Worm (Caenorhabditis elegans) whole organism, L4 larva: ENCODE data around the gene F32H5.3.

Experiments
- D1046.2 ChIP-seq: fragments of 200-800 bp; sonication (Bioruptor generic); IDR thresholded peaks from 2 replicates; pipeline ENCODE4 v1.3.6; 2022; ENCODE audit warnings: missing genetic modification characterization, missing compliant biosample characterization
- T20F7.1 ChIP-seq: fragments of 200-800 bp; sonication (Bioruptor generic); optimal IDR thresholded peaks from 2 replicates; lab custom pipeline; 2018; ENCODE audit warnings: mild to moderate bottlenecking, missing genetic modification characterization, missing compliant biosample characterization
- Y5F2A.4 ChIP-seq: fragments of 200-800 bp; sonication (Bioruptor generic); optimal IDR thresholded peaks from 2 replicates; lab custom pipeline; 2018; ENCODE audit warnings: mild to moderate bottlenecking, missing genetic modification characterization, missing compliant biosample characterization
- Y75B8A.6 ChIP-seq: fragments of 200-800 bp; sonication (Bioruptor generic); IDR thresholded peaks from 2 replicates; pipeline ENCODE4 v1.3.6; 2022; ENCODE audit warnings: missing genetic modification reagents, missing genetic modification characterization, missing compliant biosample characterization
- ZK546.5 ChIP-seq, 2 experiments: sonication (generic microtip); optimal IDR thresholded peaks; 2 replicates each; lab custom pipeline; 2017; ENCODE audit warnings: missing biosample characterization in 2 of 2, missing genetic modification characterization in 2 of 2
- aha-1 ChIP-seq: fragments of 150-350 bp; peaks from one replicate; lab custom pipeline; 2014; ENCODE audit warnings: missing biosample characterization, missing genetic modification characterization
- ama-1 ChIP-seq: fragments of 150-350 bp; optimal IDR thresholded peaks from 2 replicates; lab custom pipeline; 2014; ENCODE audit warnings: inconsistent platforms, mixed read lengths
- attf-4 ChIP-seq: sonication (generic microtip); optimal IDR thresholded peaks from 3 replicates; lab custom pipeline; 2017; ENCODE audit warnings: missing biosample characterization, missing genetic modification characterization
- ceh-28 ChIP-seq: fragments of 150-350 bp; optimal IDR thresholded peaks from 2 replicates; lab custom pipeline; 2014; ENCODE audit warnings: missing biosample characterization, missing genetic modification reagents, missing genetic modification characterization
- ceh-44 ChIP-seq: fragments of 200-800 bp; sonication (Bioruptor generic); IDR thresholded peaks from 2 replicates; pipeline ENCODE4 v1.3.6; 2022; ENCODE audit warnings: missing genetic modification reagents, missing genetic modification characterization, missing compliant biosample characterization
- ceh-62 ChIP-seq: sonication (generic microtip); optimal IDR thresholded peaks from 2 replicates; lab custom pipeline; 2017; ENCODE audit warnings: missing biosample characterization, missing genetic modification characterization
- daf-16 ChIP-seq, 3 experiments: sonication (generic microtip); optimal IDR thresholded peaks; 2 replicates each; lab custom pipeline; 2016 to 2017; ENCODE audit warnings: missing genetic modification characterization in 3 of 3, missing genetic modification reagents in 3 of 3, mild to moderate bottlenecking in 2 of 3, missing compliant biosample characterization in 2 of 3, missing biosample characterization in 1 of 3, moderate library complexity in 1 of 3
- dmd-6 ChIP-seq: fragments of 200-800 bp; sonication (Bioruptor generic); IDR thresholded peaks from 2 replicates; pipeline ENCODE4 v1.3.6; 2022; ENCODE audit warnings: missing genetic modification reagents, missing genetic modification characterization, missing compliant biosample characterization
- dpl-1 ChIP-seq: fragments of 150-350 bp; optimal IDR thresholded peaks from 2 replicates; lab custom pipeline; 2014; ENCODE audit warnings: missing biosample characterization, missing genetic modification reagents, missing genetic modification characterization
- duxl-1 ChIP-seq: sonication (generic microtip); optimal IDR thresholded peaks from 2 replicates; lab custom pipeline; 2016; ENCODE audit warnings: mild to moderate bottlenecking, missing genetic modification characterization, moderate library complexity, missing compliant biosample characterization; ENCODE audit not compliant: poor library complexity
- dve-1 ChIP-seq: sonication (generic microtip); optimal IDR thresholded peaks from 2 replicates; lab custom pipeline; 2017; ENCODE audit warnings: antibody characterized with exemption, mild to moderate bottlenecking, missing genetic modification characterization, missing compliant biosample characterization; ENCODE audit not compliant: insufficient read depth
- egl-27 ChIP-seq: sonication (generic microtip); optimal IDR thresholded peaks from 3 replicates; lab custom pipeline; 2017; ENCODE audit warnings: missing biosample characterization, missing genetic modification reagents, missing genetic modification characterization
- fkh-10 ChIP-seq: fragments of 150-350 bp; optimal IDR thresholded peaks from 2 replicates; lab custom pipeline; 2014; ENCODE audit warnings: missing biosample characterization, missing genetic modification reagents, missing genetic modification characterization
- gei-8 ChIP-seq: fragments of 200-800 bp; sonication (Bioruptor generic); optimal IDR thresholded peaks from 2 replicates; lab custom pipeline; 2018; ENCODE audit warnings: mild to moderate bottlenecking, missing genetic modification characterization, missing compliant biosample characterization
- hlh-11 ChIP-seq: fragments of 200-800 bp; sonication (Bioruptor generic); optimal IDR thresholded peaks from 2 replicates; lab custom pipeline; 2018; ENCODE audit warnings: mild to moderate bottlenecking, missing genetic modification characterization, missing compliant biosample characterization
- hlh-30 ChIP-seq: sonication (generic microtip); optimal IDR thresholded peaks from 2 replicates; lab custom pipeline; 2017; ENCODE audit warnings: antibody characterized with exemption, mild to moderate bottlenecking, missing genetic modification characterization, missing compliant biosample characterization; ENCODE audit not compliant: insufficient read depth
- hmg-1.1 ChIP-seq: fragments of 200-800 bp; sonication (Bioruptor generic); IDR thresholded peaks from 2 replicates; pipeline ENCODE4 v1.3.6; 2022; ENCODE audit warnings: missing genetic modification reagents, missing genetic modification characterization, missing compliant biosample characterization
- jun-1 ChIP-seq: fragments of 150-350 bp; optimal IDR thresholded peaks from 2 replicates; lab custom pipeline; 2014; ENCODE audit warnings: missing biosample characterization, missing genetic modification reagents, missing genetic modification characterization
- lin-1 ChIP-seq: fragments of 200-800 bp; sonication (Bioruptor generic); IDR thresholded peaks from 2 replicates; pipeline ENCODE4 v1.3.6; 2022; ENCODE audit warnings: missing genetic modification reagents, missing genetic modification characterization, missing compliant biosample characterization
- lin-38 ChIP-seq: fragments of 200-800 bp; sonication (Bioruptor generic); IDR thresholded peaks from 2 replicates; pipeline ENCODE4 v1.3.6; 2022; ENCODE audit warnings: missing genetic modification reagents, missing genetic modification characterization, missing compliant biosample characterization
- lir-3 ChIP-seq: sonication (generic microtip); optimal IDR thresholded peaks from 2 replicates; lab custom pipeline; 2016; ENCODE audit warnings: mild to moderate bottlenecking, missing genetic modification characterization, missing compliant biosample characterization
- lsy-2 ChIP-seq, 2 experiments: fragments of 150-350 bp in 1 of 2; sonication (generic microtip) in 1 of 2; optimal IDR thresholded peaks; 2 replicates each; lab custom pipeline; 2014 to 2017; ENCODE audit warnings: missing biosample characterization in 2 of 2, missing genetic modification characterization in 2 of 2
- madf-5 ChIP-seq, 2 experiments: fragments of 200-800 bp; sonication (Bioruptor generic); IDR thresholded peaks; 2 replicates each; pipeline ENCODE4 v1.3.6; 2022; ENCODE audit warnings: missing compliant biosample characterization in 2 of 2, missing genetic modification characterization in 2 of 2
- madf-9 ChIP-seq: fragments of 200-800 bp; sonication (Bioruptor generic); conservative IDR thresholded peaks from 2 replicates; pipeline ENCODE4 v1.3.6; 2022; ENCODE audit warnings: missing genetic modification reagents, missing genetic modification characterization, missing compliant biosample characterization
- mdt-29 ChIP-seq: fragments of 200-800 bp; sonication (Bioruptor generic); IDR thresholded peaks from 2 replicates; pipeline ENCODE4 v1.3.6; 2022; ENCODE audit warnings: missing genetic modification reagents, missing genetic modification characterization, missing compliant biosample characterization
- mep-1 ChIP-seq: fragments of 150-350 bp; sonication (generic microtip); optimal IDR thresholded peaks from 3 replicates; lab custom pipeline; 2014; ENCODE audit warnings: missing biosample characterization, missing genetic modification characterization
- mes-2 ChIP-seq: sonication (generic microtip); optimal IDR thresholded peaks from 2 replicates; lab custom pipeline; 2016; ENCODE audit warnings: missing genotype, mild to moderate bottlenecking, missing genetic modification characterization, missing compliant biosample characterization; ENCODE audit not compliant: poor library complexity, severe bottlenecking
- nhr-10 ChIP-seq: fragments of 150-350 bp; optimal IDR thresholded peaks from 2 replicates; lab custom pipeline; 2014; ENCODE audit warnings: missing biosample characterization, missing genetic modification characterization
- nhr-11 ChIP-seq: fragments of 150-350 bp; optimal IDR thresholded peaks from 2 replicates; lab custom pipeline; 2014; ENCODE audit warnings: missing biosample characterization, missing genetic modification characterization
- nhr-25 ChIP-seq: sonication (generic microtip); optimal IDR thresholded peaks from 2 replicates; lab custom pipeline; 2017; ENCODE audit warnings: missing genetic modification characterization, mild to moderate bottlenecking, missing compliant biosample characterization, antibody characterized with exemption, moderate library complexity, borderline replicate concordance; ENCODE audit not compliant: insufficient read depth
- nhr-28 ChIP-seq: fragments of 150-350 bp; optimal IDR thresholded peaks from 2 replicates; lab custom pipeline; 2014; ENCODE audit warnings: missing biosample characterization, missing genetic modification characterization
- nhr-48 ChIP-seq: sonication (generic microtip); optimal IDR thresholded peaks from 2 replicates; lab custom pipeline; 2016; ENCODE audit warnings: mild to moderate bottlenecking, missing genetic modification characterization, missing compliant biosample characterization
- nhr-76 ChIP-seq: fragments of 150-350 bp; optimal IDR thresholded peaks from 2 replicates; lab custom pipeline; 2014; ENCODE audit warnings: missing biosample characterization, missing genetic modification characterization
- nhr-77 ChIP-seq: fragments of 150-350 bp; optimal IDR thresholded peaks from 2 replicates; lab custom pipeline; 2014; ENCODE audit warnings: missing biosample characterization, missing genetic modification characterization
- pha-4 ChIP-seq, 2 experiments: fragments of 150-350 bp in 1 of 2; fragments of 200-800 bp in 1 of 2; sonication (Bioruptor generic) in 1 of 2; IDR thresholded peaks in 1 of 2; optimal IDR thresholded peaks in 1 of 2; 2 replicates each; pipeline versions ENCODE4 v1.3.6 to Lab custom; 2014 to 2022; ENCODE audit warnings: missing genetic modification characterization in 2 of 2, missing genetic modification reagents in 2 of 2, missing biosample characterization in 1 of 2, missing compliant biosample characterization in 1 of 2
- pqm-1 ChIP-seq: sonication (generic microtip); optimal IDR thresholded peaks from 2 replicates; lab custom pipeline; 2017; ENCODE audit warnings: missing biosample characterization, missing genetic modification characterization
- saeg-2 ChIP-seq: fragments of 200-800 bp; sonication (Bioruptor generic); IDR thresholded peaks from 2 replicates; pipeline ENCODE4 v1.3.6; 2022; ENCODE audit warnings: missing genetic modification reagents, missing genetic modification characterization, missing compliant biosample characterization
- tra-1 ChIP-seq: fragments of 200-800 bp; sonication (Bioruptor generic); IDR thresholded peaks from 2 replicates; pipeline ENCODE4 v1.3.6; 2022; ENCODE audit warnings: missing genetic modification reagents, missing genetic modification characterization, missing compliant biosample characterization
- unc-62 ChIP-seq, 3 experiments: fragments of 150-350 bp in 1 of 3; sonication (generic microtip); optimal IDR thresholded peaks in 2 of 3; peaks in 1 of 3; 1 replicate in 1 of 3; 2 replicates in 2 of 3; lab custom pipeline; 2014 to 2017; ENCODE audit warnings: missing biosample characterization in 3 of 3, missing genetic modification characterization in 3 of 3, missing genetic modification reagents in 3 of 3, missing genotype in 1 of 3
- zag-1 ChIP-seq: fragments of 150-350 bp; optimal IDR thresholded peaks from 2 replicates; lab custom pipeline; 2014; ENCODE audit warnings: missing biosample characterization, missing genetic modification characterization
- zfp-2 ChIP-seq: sonication (generic microtip); optimal IDR thresholded peaks from 2 replicates; lab custom pipeline; 2016; ENCODE audit warnings: mild to moderate bottlenecking, missing genetic modification characterization, missing compliant biosample characterization
- zfp-3 ChIP-seq: fragments of 200-800 bp; sonication (Bioruptor generic); conservative IDR thresholded peaks from 2 replicates; pipeline ENCODE4 v1.3.6; 2022; ENCODE audit warnings: missing genetic modification reagents, missing genetic modification characterization, missing compliant biosample characterization
- zip-11 ChIP-seq: fragments of 200-800 bp; sonication (Bioruptor generic); IDR thresholded peaks from 2 replicates; pipeline ENCODE4 v1.3.6; 2022; ENCODE audit warnings: missing genetic modification characterization, missing compliant biosample characterization
- zip-2 ChIP-seq: fragments of 150-350 bp; optimal IDR thresholded peaks from 2 replicates; lab custom pipeline; 2014; ENCODE audit warnings: missing biosample characterization, missing genetic modification characterization
- ztf-11 ChIP-seq: fragments of 150-350 bp; optimal IDR thresholded peaks from 2 replicates; lab custom pipeline; 2014; ENCODE audit warnings: missing biosample characterization, missing genetic modification characterization

Gene F32H5.3

DNA sequence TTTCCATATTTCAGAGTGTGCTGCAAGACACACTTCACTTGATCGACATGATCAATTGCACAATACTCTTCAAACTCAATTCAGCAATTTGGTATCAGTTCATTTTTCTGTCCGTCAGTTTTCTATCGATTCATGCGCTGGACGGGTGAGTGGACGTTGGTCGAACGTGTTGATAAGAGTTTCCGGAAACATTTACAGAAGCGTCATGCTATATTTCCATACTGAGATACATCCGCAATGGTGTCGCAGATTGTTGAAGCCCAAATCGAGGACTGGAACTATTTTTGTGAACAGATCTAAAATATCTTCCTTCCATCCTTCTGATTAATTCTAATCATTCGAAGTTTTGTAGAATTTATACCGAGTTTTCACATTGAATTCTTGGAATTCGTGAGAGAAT lies 10.5 kb downstream of the F32H5.3 start:
- TF ChIP-seq ztf-11 = no peak
- peak; percentile 55 for TF ChIP-seq nhr-28 (tag; lab: Kevin White, UChicago)
- no peak for TF ChIP-seq nhr-76 (tag; lab: Kevin White, UChicago)
- TF ChIP-seq attf-4 (tag; lab: Kevin White, UChicago) = no peak
- no peak for TF ChIP-seq pha-4 (GFP tag; IDR thresholded peaks at IDR 0.05; lab: Robert Waterston, UW)
- TF ChIP-seq pha-4 (tag; optimal IDR thresholded peaks at IDR 0.05; lab: Kevin White, UChicago) = no peak
- no peak for TF ChIP-seq D1046.2 (GFP tag; lab: Robert Waterston, UW)
- no peak for TF ChIP-seq lir-3 (tag; lab: Kevin White, UChicago)
- TF ChIP-seq pqm-1 = peak; percentile 54
- TF ChIP-seq tra-1 (GFP tag; lab: Robert Waterston, UW) = peak; percentile 48; the same call in 1 of the 2 replicates
- TF ChIP-seq ceh-28 = no peak
- TF ChIP-seq Y75B8A.6 (GFP tag; lab: Robert Waterston, UW) = 0 out of 2 replicates have a peak, but pooled peaks have one; percentile 4
- no peak for TF ChIP-seq ama-1
- TF ChIP-seq dpl-1 (GFP tag; lab: Kevin White, UChicago) = no peak
- no peak for TF ChIP-seq duxl-1
- no peak for TF ChIP-seq ZK546.5 (tag; optimal IDR thresholded peaks at IDR 0.05; lab: Kevin White, UChicago)
- TF ChIP-seq daf-16 (GFP tag; optimal IDR thresholded peaks at IDR 0.05; lab: Kevin White, UChicago) = no peak
- TF ChIP-seq daf-16 (tag; optimal IDR thresholded peaks at IDR 0.05; lab: Kevin White, UChicago) = peak; percentile 68
- TF ChIP-seq Y5F2A.4 (GFP tag; lab: Kevin White, UChicago) = no peak
- TF ChIP-seq jun-1 (tag; lab: Kevin White, UChicago) = no peak
- TF ChIP-seq zfp-3 (GFP tag; lab: Robert Waterston, UW) = peak; percentile 64
- TF ChIP-seq nhr-10 = peak; percentile 36
- no peak for TF ChIP-seq lsy-2 (tag; optimal IDR thresholded peaks at IDR 0.05; lab: Kevin White, UChicago)
- TF ChIP-seq lin-1 (GFP tag; lab: Robert Waterston, UW) = peak; percentile 23; the same call in 1 of the 2 replicates
- no peak for TF ChIP-seq egl-27 (tag; lab: Kevin White, UChicago)
- TF ChIP-seq saeg-2 (GFP tag; lab: Robert Waterston, UW) = no peak
- peak; percentile 3 for TF ChIP-seq nhr-25
- peak; percentile 62 for TF ChIP-seq nhr-77
- TF ChIP-seq hlh-11 (tag; lab: Kevin White, UChicago) = no peak
- TF ChIP-seq zag-1 (tag; lab: Kevin White, UChicago) = no peak
- TF ChIP-seq mep-1 (tag; lab: Kevin White, UChicago) = peak; percentile 60
- no peak for TF ChIP-seq madf-9 (GFP tag; lab: Robert Waterston, UW)
- no peak for TF ChIP-seq ceh-62 (tag; lab: Kevin White, UChicago)
- TF ChIP-seq dve-1 (tag; lab: Kevin White, UChicago) = peak; percentile 41
- no peak for TF ChIP-seq mes-2 (tag; lab: Kevin White, UChicago)
- no peak for TF ChIP-seq fkh-10 (GFP tag; lab: Kevin White, UChicago)
- no peak; the same call in 1 of the 2 replicates for TF ChIP-seq mdt-29
- peak; percentile 11 for TF ChIP-seq gei-8
- no peak for TF ChIP-seq nhr-11 (tag; lab: Kevin White, UChicago)
- TF ChIP-seq nhr-48 (tag; lab: Kevin White, UChicago) = no peak
- TF ChIP-seq aha-1 = no peak
- no peak for TF ChIP-seq zip-11 (GFP tag; lab: Robert Waterston, UW)
- TF ChIP-seq zip-2 (tag; lab: Kevin White, UChicago) = no peak
- no peak for TF ChIP-seq lin-38 (GFP tag; lab: Robert Waterston, UW)
- no peak for TF ChIP-seq hlh-30 (tag; lab: Kevin White, UChicago)
- no peak for TF ChIP-seq ceh-44 (GFP tag; lab: Robert Waterston, UW)
- TF ChIP-seq hmg-1.1 (GFP tag; lab: Robert Waterston, UW) = no peak
- TF ChIP-seq zfp-2 (tag; lab: Kevin White, UChicago) = no peak
- peak; percentile 77 for TF ChIP-seq dmd-6 (GFP tag; lab: Robert Waterston, UW)
- peak in 1 of 2 experiments; percentile 6 for TF ChIP-seq unc-62 (GFP tag; optimal IDR thresholded peaks at IDR 0.05 in 1 of 2; lab: Kevin White, UChicago)
- no peak for TF ChIP-seq unc-62 (tag; optimal IDR thresholded peaks at IDR 0.05; lab: Kevin White, UChicago)
- TF ChIP-seq T20F7.1 = peak; percentile 31
- no peak for TF ChIP-seq madf-5 (GFP tag; IDR thresholded peaks at IDR 0.05; lab: Robert Waterston, UW)
